Fruit fly (Drosophila melanogaster): ENCODE measurements around the gene Tsen54.

DNA sequence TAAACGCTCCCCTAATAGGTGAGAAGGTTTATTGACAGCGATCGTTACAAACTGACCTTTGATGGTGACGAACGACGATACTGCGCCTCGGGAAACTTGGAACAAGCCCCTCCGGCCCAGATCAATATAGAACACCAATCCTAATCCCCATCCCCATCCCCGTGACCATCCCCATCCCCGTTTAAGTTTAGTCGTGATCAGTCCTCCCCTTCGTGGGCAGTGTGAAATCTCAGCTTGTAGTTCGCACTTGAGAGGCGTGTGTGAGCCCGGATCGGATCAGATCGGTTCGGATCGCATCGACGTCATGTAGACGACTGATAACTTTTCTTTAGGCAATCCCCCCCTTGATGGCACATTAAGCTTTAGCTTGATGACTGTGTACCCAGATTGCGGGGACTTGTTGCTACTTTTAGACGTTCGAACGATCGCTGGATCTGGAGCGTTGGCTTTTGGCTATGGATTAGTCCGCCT is 21.2 kb downstream of the Tsen54 start, which contains the start of gene Miox:
- TF ChIP-seq Mnt (GFP tag; optimal IDR thresholded peaks at IDR 0.05) (no peak), Clk (GFP tag; optimal IDR thresholded peaks at IDR 0.05) (no peak), CG7101 (tag; optimal IDR thresholded peaks at IDR 0.05) (no peak), CG11617 (GFP tag; optimal IDR thresholded peaks at IDR 0.05) (no peak), CG14711 (tag; optimal IDR thresholded peaks at IDR 0.05) (no peak), kay (GFP tag; ENCODE audit: borderline replicate concordance) (no peak), CG1620 (GFP tag; optimal IDR thresholded peaks at IDR 0.05) (no peak), tj (GFP tag; optimal IDR thresholded peaks at IDR 0.05) (no peak)

Data from whole organism, adult.